Fruit fly (Drosophila melanogaster): Measurements from ENCODE around the gene CG14610.

- no peak for TF ChIP-seq Ada2b (GFP tag; IDR thresholded peaks at IDR 0.05)
- no peak for TF ChIP-seq H2.0 (GFP tag; IDR thresholded peaks at IDR 0.05)
- no peak for TF ChIP-seq Meics (GFP tag; optimal IDR thresholded peaks at IDR 0.05)
These were observed 26.5 kb downstream of the CG14610 start, which contains the start of gene Mlp84B for dm6 chr3R:7117590-7117989.
